Fruit fly (Drosophila melanogaster) whole organism, embryonic: ENCODE measurements around the gene CG9581.
"Not testable (repeated sequence)": the region's sequence is repeated elsewhere in the genome, so short reads cannot be mapped to it uniquely, and the experiment has no call there.

Experiments
- CG14667 ChIP-seq: fragments of 200-800 bp; sonication (Bioruptor generic); IDR thresholded peaks from 2 replicates; pipeline ENCODE4 v1.3.6; 2022; ENCODE audit warnings: missing biosample characterization, missing genetic modification characterization
- CG1529 ChIP-seq: fragments of 200-800 bp; sonication (Bioruptor generic); optimal IDR thresholded peaks from 3 replicates; lab custom pipeline; 2018; ENCODE audit warnings: missing biosample characterization, missing genetic modification characterization
- CG1832 ChIP-seq: fragments of 200-800 bp; sonication (Bioruptor generic); optimal IDR thresholded peaks from 2 replicates; lab custom pipeline; 2017; ENCODE audit warnings: missing biosample characterization, mild to moderate bottlenecking, missing genetic modification characterization, inconsistent platforms
- CG32532 ChIP-seq: fragments of 200-800 bp; sonication (Bioruptor generic); IDR thresholded peaks from 2 replicates; pipeline ENCODE4 v1.3.6; 2022; ENCODE audit warnings: missing biosample characterization, missing genetic modification characterization
- CG3281 ChIP-seq: fragments of 200-800 bp; sonication (Bioruptor generic); optimal IDR thresholded peaks from 3 replicates; lab custom pipeline; 2017; ENCODE audit warnings: missing biosample characterization, mild to moderate bottlenecking, missing genetic modification characterization
- CG7372 ChIP-seq: fragments of 200-800 bp; sonication (Bioruptor generic); IDR thresholded peaks from 2 replicates; pipeline ENCODE4 v1.3.6; 2022; ENCODE audit warnings: missing biosample characterization, missing genetic modification characterization
- CG7556 ChIP-seq: fragments of 200-800 bp; sonication (Bioruptor generic); optimal IDR thresholded peaks from 2 replicates; lab custom pipeline; 2017; ENCODE audit warnings: missing biosample characterization, mild to moderate bottlenecking, missing genetic modification characterization
- CG8359 ChIP-seq: fragments of 200-800 bp; sonication (Bioruptor generic); optimal IDR thresholded peaks from 2 replicates; lab custom pipeline; 2017; ENCODE audit warnings: missing biosample characterization, mild to moderate bottlenecking, missing genetic modification characterization, borderline replicate concordance
- CG9609 ChIP-seq: fragments of 200-800 bp; sonication (Bioruptor generic); optimal IDR thresholded peaks from 3 replicates; lab custom pipeline; 2016; ENCODE audit warnings: missing biosample characterization, missing genetic modification characterization
- CG9876 ChIP-seq: fragments of 200-800 bp; sonication (Bioruptor generic); optimal IDR thresholded peaks from 2 replicates; lab custom pipeline; 2016; ENCODE audit warnings: missing biosample characterization, missing genetic modification characterization
- D19B ChIP-seq: fragments of 200-800 bp; sonication (Bioruptor generic); optimal IDR thresholded peaks from 2 replicates; lab custom pipeline; 2017; ENCODE audit warnings: missing biosample characterization, mild to moderate bottlenecking, missing genetic modification characterization
- Dbx ChIP-seq: fragments of 200-800 bp; sonication (Bioruptor generic); IDR thresholded peaks from 3 replicates; pipeline ENCODE4 v1.3.6; 2022; ENCODE audit warnings: missing biosample characterization, missing genetic modification characterization
- Eip74EF ChIP-seq, 2 experiments: fragments of 200-800 bp in 1 of 2; fragments of >200 bp in 1 of 2; sonication (Bioruptor generic) in 1 of 2; optimal IDR thresholded peaks; 2 replicates each; lab custom pipeline; 2017 to 2019; ENCODE audit warnings: missing biosample characterization in 2 of 2, missing genetic modification characterization in 2 of 2, mild to moderate bottlenecking in 1 of 2, moderate library complexity in 1 of 2
- Ets65A ChIP-seq: fragments of 200-800 bp; sonication (Bioruptor generic); peaks from one replicate; lab custom pipeline; 2016; ENCODE audit warnings: missing biosample characterization, missing genetic modification characterization
- Fer1 ChIP-seq: fragments of 200-800 bp; sonication (Bioruptor generic); optimal IDR thresholded peaks from 2 replicates; lab custom pipeline; 2017; ENCODE audit warnings: missing biosample characterization, mild to moderate bottlenecking, missing genetic modification characterization
- HHEX ChIP-seq: fragments of 200-800 bp; sonication (Bioruptor generic); optimal IDR thresholded peaks from 3 replicates; lab custom pipeline; 2017; ENCODE audit warnings: missing biosample characterization, mild to moderate bottlenecking, missing genetic modification characterization, missing genetic modification reagents
- Hmx ChIP-seq: fragments of 200-800 bp; sonication (Bioruptor generic); optimal IDR thresholded peaks from 2 replicates; lab custom pipeline; 2016; ENCODE audit warnings: missing biosample characterization, missing genetic modification characterization
- Hr78 ChIP-seq, 2 experiments: fragments of 200-800 bp in 1 of 2; fragments of >200 bp in 1 of 2; sonication (Bioruptor generic) in 1 of 2; optimal IDR thresholded peaks; 2 replicates each; lab custom pipeline; 2017 to 2019; ENCODE audit warnings: missing biosample characterization in 2 of 2, missing genetic modification characterization in 2 of 2, mild to moderate bottlenecking in 1 of 2, moderate library complexity in 1 of 2
- Jarid2 ChIP-seq: fragments of 200-800 bp; sonication (Bioruptor generic); optimal IDR thresholded peaks from 3 replicates; lab custom pipeline; 2017; ENCODE audit warnings: mild to moderate bottlenecking, missing biosample characterization, missing genetic modification reagents, missing genetic modification characterization
- Sox102F ChIP-seq: fragments of 200-800 bp; sonication (Bioruptor generic); optimal IDR thresholded peaks from 2 replicates; lab custom pipeline; 2018; ENCODE audit warnings: missing biosample characterization, mild to moderate bottlenecking, missing genetic modification characterization, moderate library complexity
- abd-A ChIP-seq: fragments of 200-800 bp; sonication (Bioruptor generic); optimal IDR thresholded peaks from 3 replicates; lab custom pipeline; 2019; ENCODE audit warnings: missing biosample characterization, mild to moderate bottlenecking, missing genetic modification characterization, moderate library complexity
- btn ChIP-seq: fragments of 200-800 bp; sonication (Bioruptor generic); optimal IDR thresholded peaks from 2 replicates; lab custom pipeline; 2016; ENCODE audit warnings: missing biosample characterization, missing genetic modification characterization
- en ChIP-seq: fragments of 200-800 bp; sonication (Bioruptor generic); optimal IDR thresholded peaks from 2 replicates; lab custom pipeline; 2016; ENCODE audit warnings: missing biosample characterization, missing genetic modification characterization
- eve ChIP-seq, 2 experiments: fragments of >200 bp; optimal IDR thresholded peaks; 2 replicates each; lab custom pipeline; 2017; ENCODE audit warnings: missing biosample characterization in 2 of 2, missing genetic modification characterization in 2 of 2
- fd102C ChIP-seq: fragments of 200-800 bp; sonication (Bioruptor generic); optimal IDR thresholded peaks from 2 replicates; lab custom pipeline; 2018; ENCODE audit warnings: missing biosample characterization, mild to moderate bottlenecking, missing genetic modification characterization, moderate library complexity
- ftz-f1 ChIP-seq: fragments of 200-800 bp; sonication (Bioruptor generic); optimal IDR thresholded peaks from 2 replicates; lab custom pipeline; 2016; ENCODE audit warnings: missing biosample characterization, missing genetic modification characterization
- jigr1 ChIP-seq: fragments of 200-800 bp; sonication (Bioruptor generic); IDR thresholded peaks from 3 replicates; pipeline ENCODE4 v1.3.6; 2022; ENCODE audit warnings: missing biosample characterization, missing genetic modification characterization
- ken ChIP-seq: fragments of 200-800 bp; sonication (Bioruptor generic); IDR thresholded peaks from 3 replicates; pipeline ENCODE4 v1.3.6; 2022; ENCODE audit warnings: missing biosample characterization, missing genetic modification characterization
- lov ChIP-seq, 2 experiments: fragments of 200-800 bp in 1 of 2; fragments of >200 bp in 1 of 2; sonication (Bioruptor generic) in 1 of 2; IDR thresholded peaks in 1 of 2; optimal IDR thresholded peaks in 1 of 2; 2 replicates in 1 of 2; 3 replicates in 1 of 2; pipeline versions ENCODE4 v1.3.6 to Lab custom; 2017 to 2022; ENCODE audit warnings: missing biosample characterization in 1 of 2, missing genetic modification characterization in 1 of 2
- nmo ChIP-seq: fragments of 200-800 bp; sonication (Bioruptor generic); optimal IDR thresholded peaks from 2 replicates; lab custom pipeline; 2018; ENCODE audit warnings: missing biosample characterization, mild to moderate bottlenecking, missing genetic modification characterization, moderate library complexity
- row ChIP-seq: fragments of 200-800 bp; sonication (Bioruptor generic); IDR thresholded peaks from 3 replicates; pipeline ENCODE4 v1.3.6; 2022; ENCODE audit warnings: missing biosample characterization, missing genetic modification characterization
- sd ChIP-seq: fragments of 200-800 bp; sonication (Bioruptor generic); optimal IDR thresholded peaks from 3 replicates; lab custom pipeline; 2018; ENCODE audit warnings: missing biosample characterization, mild to moderate bottlenecking, missing genetic modification characterization, moderate library complexity
- tgo ChIP-seq: fragments of 200-800 bp; sonication (Bioruptor generic); IDR thresholded peaks from 3 replicates; pipeline ENCODE4 v1.3.6; 2022; ENCODE audit warnings: missing biosample characterization, missing genetic modification characterization
- tll ChIP-seq, 2 experiments: fragments of 200-800 bp in 1 of 2; fragments of >200 bp in 1 of 2; sonication (Bioruptor generic) in 1 of 2; optimal IDR thresholded peaks; 2 replicates each; lab custom pipeline; 2017 to 2019; ENCODE audit warnings: missing biosample characterization in 2 of 2, missing genetic modification characterization in 2 of 2, mild to moderate bottlenecking in 1 of 2, moderate library complexity in 1 of 2
- vvl ChIP-seq: fragments of 200-800 bp; sonication (Bioruptor generic); IDR thresholded peaks from 2 replicates; pipeline ENCODE4 v1.3.6; 2022; ENCODE audit warnings: missing biosample characterization, missing genetic modification characterization
- wor ChIP-seq: fragments of 200-800 bp; sonication (Bioruptor generic); IDR thresholded peaks from 2 replicates; pipeline ENCODE4 v1.3.6; 2022; ENCODE audit warnings: missing biosample characterization, missing genetic modification characterization
- z ChIP-seq: fragments of 200-800 bp; sonication (Bioruptor generic); IDR thresholded peaks from 3 replicates; pipeline ENCODE4 v1.3.6; 2022; ENCODE audit warnings: missing biosample characterization, missing genetic modification characterization

The CG9581 gene

dm6 chrX:20147693-20148174 lies 22.0 kb downstream of the CG9581 start, which contains the start of gene aspr (continued):
- TF ChIP-seq D19B (GFP tag; lab: Kevin White, UChicago) (no peak), CG32532 (peak; percentile 50; the same call in 1 of the 2 replicates), tgo (GFP tag; lab: Robert Waterston, UW) (0 out of 3 replicates have a peak, but pooled peaks have one; percentile 18), CG3281 (peak; percentile 12), CG7556 (GFP tag; lab: Kevin White, UChicago) (peak; percentile 4)

- not testable (repeated sequence) for TF ChIP-seq CG7372 (GFP tag; lab: Robert Waterston, UW); row (GFP tag; lab: Robert Waterston, UW); nmo (GFP tag; lab: Kevin White, UChicago)
Observed at dm6 chrX:20143088-20143487, 26.7 kb downstream of the CG9581 start, which contains the start of gene Or19a. Gene Or19a (minus strand): TSS chrX:20143188.

DNA sequence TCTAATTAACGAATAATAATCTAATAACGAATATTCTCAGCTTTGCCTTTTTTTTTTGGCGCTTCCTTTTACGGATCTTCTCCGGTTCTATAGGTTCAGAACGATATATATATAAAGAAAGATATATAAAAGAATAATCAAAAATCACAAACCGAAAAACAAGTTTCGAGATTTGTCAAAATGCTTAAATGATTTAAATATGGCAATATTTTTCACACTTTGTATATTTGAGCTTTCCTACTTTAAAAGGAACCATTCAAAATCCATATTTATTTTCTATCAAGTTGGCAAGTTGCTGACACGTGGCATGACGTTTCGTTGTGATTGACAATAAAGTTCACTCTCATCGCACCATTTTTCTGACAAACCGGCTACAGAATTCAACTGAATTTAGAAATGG lies 29.1 kb downstream of the CG9581 start, which contains the start of gene CG34332:
TSS of gene CG34332 (plus strand) at position 301 of the 400 bp plus-strand sequence.
- TF ChIP-seq btn (GFP tag; lab: Kevin White, UChicago) (no peak), ken (no peak), HHEX (GFP tag; lab: Kevin White, UChicago) (no peak), en (no peak), jigr1 (GFP tag; lab: Robert Waterston, UW) (no peak), Sox102F (no peak), Dbx (GFP tag; lab: Robert Waterston, UW) (no peak), wor (GFP tag; lab: Robert Waterston, UW) (no peak), abd-A (tag; lab: Kevin White, UChicago) (no peak), tll (GFP tag; optimal IDR thresholded peaks at IDR 0.05; lab: Kevin White, UChicago) (no peak), Jarid2 (GFP tag; lab: Kevin White, UChicago) (no peak), Fer1 (GFP tag; lab: Kevin White, UChicago) (no peak), CG1832 (no peak), Hr78 (GFP tag; optimal IDR thresholded peaks at IDR 0.05; lab: Kevin White, UChicago) (no peak), vvl (no peak), eve (GFP tag; optimal IDR thresholded peaks at IDR 0.05; lab: Kevin White, UChicago) (no peak), CG14667 (GFP tag; lab: Robert Waterston, UW) (no peak), fd102C (no peak)

dm6 chrX:20139493-20139892 lies 30.3 kb downstream of the CG9581 start, which contains the start of gene CG42583:
Gene CG42583 (plus strand): TSS chrX:20139793.
- TF ChIP-seq ftz-f1 (GFP tag; lab: Kevin White, UChicago) = no peak
- no peak for TF ChIP-seq CG9876 (GFP tag; lab: Kevin White, UChicago)
- no peak for TF ChIP-seq CG1529

dm6 chrX:20133432-20133831 lies 36.3 kb downstream of the CG9581 start, which contains the start of gene CG15322:
Gene CG15322 (plus strand): TSS chrX:20133579.
- no peak for TF ChIP-seq z (GFP tag; lab: Robert Waterston, UW)
- peak; percentile 41 for TF ChIP-seq Ets65A (GFP tag; lab: Kevin White, UChicago)
- TF ChIP-seq Hmx = no peak
- TF ChIP-seq lov (optimal IDR thresholded peaks at IDR 0.05; lab: Kevin White, UChicago) = no peak
- no peak for TF ChIP-seq lov (GFP tag; IDR thresholded peaks at IDR 0.05; lab: Robert Waterston, UW)
- no peak for TF ChIP-seq sd
- no peak for TF ChIP-seq Eip74EF (GFP tag; optimal IDR thresholded peaks at IDR 0.05; lab: Kevin White, UChicago)
- peak; percentile 98 for TF ChIP-seq CG8359 (GFP tag; lab: Kevin White, UChicago)
- TF ChIP-seq CG9609 (GFP tag; lab: Kevin White, UChicago) = no peak
